Worm (Caenorhabditis elegans): ENCODE measurements around the gene Y110A2AL.5.

DNA sequence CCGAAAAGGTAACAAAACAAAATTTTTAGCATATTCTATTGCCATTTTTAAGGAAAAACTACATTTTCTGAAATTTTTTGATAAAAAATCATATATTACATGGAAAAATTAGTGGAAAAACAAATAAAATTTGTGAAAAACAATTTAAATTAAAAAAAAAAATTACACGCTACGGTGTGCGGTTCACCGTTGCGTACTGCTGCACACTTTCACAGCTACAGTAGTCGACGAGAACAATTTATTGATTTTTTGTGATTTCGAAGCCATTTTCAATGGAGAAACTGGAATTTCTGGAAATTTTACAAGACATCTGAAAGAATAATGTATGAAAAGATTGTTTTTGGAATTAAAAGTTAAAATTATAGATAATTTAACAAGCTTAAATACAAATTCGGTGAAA lies 49.3 kb upstream of the Y110A2AL.5 start:
- TF ChIP-seq snpc-4 (tag; optimal IDR thresholded peaks at IDR 0.05) = no peak
- no peak for TF ChIP-seq ceh-83 (GFP tag; optimal IDR thresholded peaks at IDR 0.05)
- no peak for TF ChIP-seq ceh-43 (GFP tag; optimal IDR thresholded peaks at IDR 0.05)
- no peak for TF ChIP-seq elt-3 (tag; optimal IDR thresholded peaks at IDR 0.05)
- no peak for TF ChIP-seq mep-1 (tag; optimal IDR thresholded peaks at IDR 0.05)
- no peak for TF ChIP-seq pha-4 (tag; optimal IDR thresholded peaks at IDR 0.05)
- no peak for TF ChIP-seq unc-62 (GFP tag; optimal IDR thresholded peaks at IDR 0.05)
- TF ChIP-seq mab-5 (tag; optimal IDR thresholded peaks at IDR 0.05) = no peak
- no peak for TF ChIP-seq ztf-11 (tag; optimal IDR thresholded peaks at IDR 0.05)
